Fruit fly (Drosophila melanogaster): ENCODE data around the gene Ilp8.

- TF ChIP-seq chm (GFP tag; IDR thresholded peaks at IDR 0.05) (no peak; the same call in 1 of the 2 replicates), CG17361 (GFP tag; IDR thresholded peaks at IDR 0.05) (peak; percentile 41; the same call in 1 of the 3 replicates), org-1 (GFP tag; optimal IDR thresholded peaks at IDR 0.05) (no peak), MTF-1 (GFP tag; optimal IDR thresholded peaks at IDR 0.05; ENCODE audit: borderline replicate concordance) (no peak)
Observed at dm6 chr3L:17033309-17033708, 1.4 kb upstream of the Ilp8 start.
